Fruit fly (Drosophila melanogaster): ENCODE results near the gene CG1537.

CG1537 gene

dm6 chrX:11108148-11108844 is 45.3 kb upstream of the CG1537 start, which contains the start of gene Hsp60A (continued):
- TF ChIP-seq B-H2 (GFP tag; optimal IDR thresholded peaks at IDR 0.05): peak; percentile 47
- TF ChIP-seq Ravus (GFP tag; IDR thresholded peaks at IDR 0.05): no peak
- peak; percentile 3 for TF ChIP-seq CG18262 (tag; optimal IDR thresholded peaks at IDR 0.05)
- no peak for TF ChIP-seq sr (GFP tag; IDR thresholded peaks at IDR 0.05)
- TF ChIP-seq CG12219 (GFP tag; optimal IDR thresholded peaks at IDR 0.05): no peak
- TF ChIP-seq jumu (GFP tag; optimal IDR thresholded peaks at IDR 0.05): no peak
- no peak for TF ChIP-seq aop (GFP tag; IDR thresholded peaks at IDR 0.05)
- peak; percentile 95 for TF ChIP-seq bigmax (GFP tag; optimal IDR thresholded peaks at IDR 0.05)
- peak in 1 of 2 experiments; percentile 9 for TF ChIP-seq crp (GFP tag; optimal IDR thresholded peaks at IDR 0.05)
- TF ChIP-seq CG2120 (GFP tag; optimal IDR thresholded peaks at IDR 0.05): peak; percentile 63
- no peak for TF ChIP-seq Atf3 (GFP tag; optimal IDR thresholded peaks at IDR 0.05)
- no peak for TF ChIP-seq TFAM (GFP tag; optimal IDR thresholded peaks at IDR 0.05)
- TF ChIP-seq CkIIα-i1 (GFP tag; IDR thresholded peaks at IDR 0.05): no peak
- TF ChIP-seq CG17802 (tag; optimal IDR thresholded peaks at IDR 0.05): no peak
- TF ChIP-seq tin (GFP tag; optimal IDR thresholded peaks at IDR 0.05): peak; percentile 68
- TF ChIP-seq Mes4 (GFP tag; optimal IDR thresholded peaks at IDR 0.05): no peak
- no peak for TF ChIP-seq CG2202 (tag; optimal IDR thresholded peaks at IDR 0.05)
- no peak for TF ChIP-seq kah (GFP tag; optimal IDR thresholded peaks at IDR 0.05)
- TF ChIP-seq CG8359 (GFP tag; optimal IDR thresholded peaks at IDR 0.05; ENCODE audit: borderline replicate concordance): no peak
- TF ChIP-seq Aef1 (GFP tag; IDR thresholded peaks at IDR 0.05): 0 out of 3 replicates have a peak, but pooled peaks have one; percentile 19
- TF ChIP-seq CG9437 (GFP tag; optimal IDR thresholded peaks at IDR 0.05): peak; percentile 98
- TF ChIP-seq sna (GFP tag; IDR thresholded peaks at IDR 0.05; ENCODE audit: partially characterized antibody): peak; percentile 76; the same call in 1 of the 2 replicates
- no peak for TF ChIP-seq btn (GFP tag; optimal IDR thresholded peaks at IDR 0.05)
- no peak for TF ChIP-seq odd (GFP tag; optimal IDR thresholded peaks at IDR 0.05)
- TF ChIP-seq BtbVII (GFP tag; optimal IDR thresholded peaks at IDR 0.05): no peak
- TF ChIP-seq twi (tag; optimal IDR thresholded peaks at IDR 0.05): no peak
- peak; percentile 37 for TF ChIP-seq chn (GFP tag; optimal IDR thresholded peaks at IDR 0.05)
- no peak for TF ChIP-seq C15 (GFP tag; IDR thresholded peaks at IDR 0.05)
- no peak for TF ChIP-seq Rx (GFP tag; IDR thresholded peaks at IDR 0.05)
- peak; percentile 21 for TF ChIP-seq lbe (GFP tag; optimal IDR thresholded peaks at IDR 0.05)
- no peak for TF ChIP-seq Hr39 (optimal IDR thresholded peaks at IDR 0.05)
- TF ChIP-seq mirr (GFP tag; optimal IDR thresholded peaks at IDR 0.05): no peak
- TF ChIP-seq psq (GFP tag; optimal IDR thresholded peaks at IDR 0.05): no peak
- TF ChIP-seq unc-4 (GFP tag; IDR thresholded peaks at IDR 0.05; ENCODE audit: partially characterized antibody): peak; percentile 84
- no peak for TF ChIP-seq disco-r (GFP tag; optimal IDR thresholded peaks at IDR 0.05)
- no peak for TF ChIP-seq CG31365 (tag; optimal IDR thresholded peaks at IDR 0.05)
- TF ChIP-seq nau (GFP tag; optimal IDR thresholded peaks at IDR 0.05): no peak
- TF ChIP-seq Rfx (GFP tag; IDR thresholded peaks at IDR 0.05): peak; percentile 56
- TF ChIP-seq gem (tag; optimal IDR thresholded peaks at IDR 0.05): peak; percentile 73
- peak; percentile 89 for TF ChIP-seq CG34224 (GFP tag; IDR thresholded peaks at IDR 0.05; ENCODE audit: partially characterized antibody)
- no peak for TF ChIP-seq da (GFP tag; optimal IDR thresholded peaks at IDR 0.05)
- no peak for TF ChIP-seq p53 (GFP tag; optimal IDR thresholded peaks at IDR 0.05)
- TF ChIP-seq amos (GFP tag; IDR thresholded peaks at IDR 0.05; ENCODE audit: partially characterized antibody): peak; percentile 75
- 0 out of 3 replicates have a peak, but pooled peaks have one; percentile 37 for TF ChIP-seq mld (GFP tag; IDR thresholded peaks at IDR 0.05; ENCODE audit: partially characterized antibody)
- peak; percentile 12 for TF ChIP-seq CG17186 (GFP tag; optimal IDR thresholded peaks at IDR 0.05)
- TF ChIP-seq dan (GFP tag; IDR thresholded peaks at IDR 0.05): no peak
- TF ChIP-seq zen2 (GFP tag; IDR thresholded peaks at IDR 0.05; ENCODE audit: partially characterized antibody): peak; percentile 36; the same call in 1 of the 3 replicates
- peak; percentile 88 for TF ChIP-seq sens (GFP tag)
- TF ChIP-seq CG16813 (GFP tag; IDR thresholded peaks at IDR 0.05; ENCODE audit: partially characterized antibody): peak; percentile 80
- TF ChIP-seq dmrt99B (tag; optimal IDR thresholded peaks at IDR 0.05): peak; percentile 43
